Fruit fly (Drosophila melanogaster) whole organism, embryonic: ENCODE data around the gene usp.

Experiments used
- Asciz ChIP-seq: fragments of 200-800 bp; sonication (Bioruptor generic); optimal IDR thresholded peaks from 2 replicates; lab custom pipeline; 2017; ENCODE audit warnings: missing biosample characterization, mild to moderate bottlenecking, missing genetic modification characterization, missing genetic modification reagents
- CG10274 ChIP-seq: fragments of 200-800 bp; sonication (Bioruptor generic); optimal IDR thresholded peaks from 3 replicates; lab custom pipeline; 2017; ENCODE audit warnings: missing biosample characterization, mild to moderate bottlenecking, missing genetic modification characterization
- CG10321 ChIP-seq: fragments of 200-800 bp; sonication (Bioruptor generic); IDR thresholded peaks from 2 replicates; pipeline ENCODE4 v1.3.6; 2022; ENCODE audit warnings: missing biosample characterization, missing genetic modification characterization
- CG11456 ChIP-seq: fragments of 200-800 bp; sonication (Bioruptor generic); IDR thresholded peaks from 3 replicates; pipeline ENCODE4 v1.3.6; 2022; ENCODE audit warnings: missing biosample characterization, missing genetic modification characterization
- CG14014 ChIP-seq: fragments of 200-800 bp; sonication (Bioruptor generic); IDR thresholded peaks from 2 replicates; pipeline ENCODE4 v1.3.6; 2022; ENCODE audit warnings: missing biosample characterization, missing genetic modification characterization
- CG14667 ChIP-seq: fragments of 200-800 bp; sonication (Bioruptor generic); IDR thresholded peaks from 2 replicates; pipeline ENCODE4 v1.3.6; 2022; ENCODE audit warnings: missing biosample characterization, missing genetic modification characterization
- CG15073 ChIP-seq: fragments of 200-800 bp; sonication (Bioruptor generic); optimal IDR thresholded peaks from 2 replicates; lab custom pipeline; 2016; ENCODE audit warnings: missing biosample characterization, missing genetic modification characterization
- CG15696 ChIP-seq: fragments of 200-800 bp; sonication (Bioruptor generic); optimal IDR thresholded peaks from 2 replicates; lab custom pipeline; 2019; ENCODE audit warnings: missing biosample characterization, mild to moderate bottlenecking, missing genetic modification characterization, moderate library complexity
- CG17328 ChIP-seq: fragments of 200-800 bp; sonication (Bioruptor generic); IDR thresholded peaks from 2 replicates; pipeline ENCODE4 v1.3.6; 2022; ENCODE audit warnings: missing biosample characterization, missing genetic modification characterization
- CG30020 ChIP-seq: fragments of 200-800 bp; optimal IDR thresholded peaks from 2 replicates; lab custom pipeline; 2019; ENCODE audit warnings: missing biosample characterization, mild to moderate bottlenecking, missing genetic modification characterization, moderate library complexity
- CG31224 ChIP-seq: fragments of 200-800 bp; sonication (Bioruptor generic); IDR thresholded peaks from 2 replicates; pipeline ENCODE4 v1.3.6; 2022; ENCODE audit warnings: missing biosample characterization, missing genetic modification characterization
- CG31388 ChIP-seq: fragments of 200-800 bp; sonication (Bioruptor generic); optimal IDR thresholded peaks from 2 replicates; lab custom pipeline; 2016; ENCODE audit warnings: missing biosample characterization, missing genetic modification characterization
- CG6689 ChIP-seq: fragments of 200-800 bp; sonication (Bioruptor generic); IDR thresholded peaks from 2 replicates; pipeline ENCODE4 v1.3.6; 2022; ENCODE audit warnings: missing biosample characterization, missing genetic modification characterization
- CG7357 ChIP-seq: fragments of 200-800 bp; sonication (Bioruptor generic); IDR thresholded peaks from 3 replicates; pipeline ENCODE4 v1.3.6; 2022; ENCODE audit warnings: missing biosample characterization, missing genetic modification characterization
- CG7786 ChIP-seq: fragments of 200-800 bp; sonication (Bioruptor generic); optimal IDR thresholded peaks from 2 replicates; lab custom pipeline; 2016; ENCODE audit warnings: missing biosample characterization, missing genetic modification characterization
- CG9797 ChIP-seq: fragments of 200-800 bp; sonication (Bioruptor generic); optimal IDR thresholded peaks from 3 replicates; lab custom pipeline; 2018; ENCODE audit warnings: missing biosample characterization, mild to moderate bottlenecking, missing genetic modification characterization
- D19A ChIP-seq: fragments of 200-800 bp; optimal IDR thresholded peaks from 3 replicates; lab custom pipeline; 2019; ENCODE audit warnings: missing biosample characterization, mild to moderate bottlenecking, missing genetic modification characterization, moderate library complexity
- D19B ChIP-seq: fragments of 200-800 bp; sonication (Bioruptor generic); optimal IDR thresholded peaks from 2 replicates; lab custom pipeline; 2017; ENCODE audit warnings: missing biosample characterization, mild to moderate bottlenecking, missing genetic modification characterization
- E2f1 ChIP-seq: fragments of 200-800 bp; sonication (Bioruptor generic); IDR thresholded peaks from 2 replicates; pipeline ENCODE4 v1.3.6; 2022; ENCODE audit warnings: missing biosample characterization, missing genetic modification characterization
- Elba2 ChIP-seq: fragments of 200-800 bp; sonication (Bioruptor generic); optimal IDR thresholded peaks from 3 replicates; lab custom pipeline; 2016; ENCODE audit warnings: missing biosample characterization, missing genetic modification characterization
- Fer1 ChIP-seq: fragments of 200-800 bp; sonication (Bioruptor generic); optimal IDR thresholded peaks from 2 replicates; lab custom pipeline; 2017; ENCODE audit warnings: missing biosample characterization, mild to moderate bottlenecking, missing genetic modification characterization
- Gsc ChIP-seq: fragments of 200-800 bp; sonication (Bioruptor generic); IDR thresholded peaks from 2 replicates; pipeline ENCODE4 v1.3.6; 2022; ENCODE audit warnings: missing biosample characterization, missing genetic modification characterization
- HLH3B ChIP-seq: fragments of 200-800 bp; sonication (Bioruptor generic); IDR thresholded peaks from 2 replicates; pipeline ENCODE4 v1.3.6; 2022; ENCODE audit warnings: missing biosample characterization, missing genetic modification characterization
- HLH4C ChIP-seq: fragments of 200-800 bp; sonication (Bioruptor generic); IDR thresholded peaks from 3 replicates; pipeline ENCODE4 v1.3.6; 2022; ENCODE audit warnings: missing biosample characterization, missing genetic modification characterization; ENCODE audit not compliant: partially characterized antibody
- HLHmδ ChIP-seq: fragments of 200-800 bp; sonication (Bioruptor generic); optimal IDR thresholded peaks from 2 replicates; lab custom pipeline; 2018; ENCODE audit warnings: missing biosample characterization, mild to moderate bottlenecking, missing genetic modification characterization, moderate library complexity
- Jarid2 ChIP-seq: fragments of 200-800 bp; sonication (Bioruptor generic); optimal IDR thresholded peaks from 3 replicates; lab custom pipeline; 2017; ENCODE audit warnings: mild to moderate bottlenecking, missing biosample characterization, missing genetic modification reagents, missing genetic modification characterization
- Lpt ChIP-seq: fragments of >200 bp; optimal IDR thresholded peaks from 2 replicates; lab custom pipeline; 2018; ENCODE audit warnings: missing biosample characterization, missing genetic modification characterization
- MESR4 ChIP-seq: fragments of 200-800 bp; sonication (Bioruptor generic); optimal IDR thresholded peaks from 2 replicates; lab custom pipeline; 2018; ENCODE audit warnings: missing biosample characterization, mild to moderate bottlenecking, missing genetic modification characterization, moderate library complexity
- Meics ChIP-seq: fragments of 200-800 bp; sonication (Bioruptor generic); optimal IDR thresholded peaks from 2 replicates; lab custom pipeline; 2017; ENCODE audit warnings: missing biosample characterization, mild to moderate bottlenecking, missing genetic modification characterization
- Xbp1 ChIP-seq: fragments of 200-800 bp; sonication (Bioruptor generic); optimal IDR thresholded peaks from 3 replicates; lab custom pipeline; 2016; ENCODE audit warnings: missing biosample characterization, mild to moderate bottlenecking, missing genetic modification characterization
- ara ChIP-seq: fragments of 200-800 bp; sonication (Bioruptor generic); IDR thresholded peaks from 2 replicates; pipeline ENCODE4 v1.3.6; 2022; ENCODE audit warnings: missing biosample characterization, missing genetic modification characterization
- cad ChIP-seq: fragments of >200 bp; optimal IDR thresholded peaks from 2 replicates; lab custom pipeline; 2017; ENCODE audit warnings: missing biosample characterization, missing genetic modification characterization
- crol ChIP-seq: fragments of 200-800 bp; sonication (Bioruptor generic); IDR thresholded peaks from 2 replicates; pipeline ENCODE4 v1.3.6; 2022; ENCODE audit warnings: missing biosample characterization, missing genetic modification characterization
- cwo ChIP-seq: fragments of 200-800 bp; sonication (Bioruptor generic); optimal IDR thresholded peaks from 3 replicates; lab custom pipeline; 2017; ENCODE audit warnings: missing biosample characterization, missing genetic modification characterization, mild to moderate bottlenecking, moderate library complexity, missing genetic modification reagents
- dmrt99B ChIP-seq: fragments of 200-800 bp; sonication (Bioruptor generic); optimal IDR thresholded peaks from 2 replicates; lab custom pipeline; 2018; ENCODE audit warnings: missing biosample characterization, mild to moderate bottlenecking, missing genetic modification characterization, moderate library complexity
- en ChIP-seq: fragments of 200-800 bp; sonication (Bioruptor generic); optimal IDR thresholded peaks from 2 replicates; lab custom pipeline; 2016; ENCODE audit warnings: missing biosample characterization, missing genetic modification characterization
- exex ChIP-seq: fragments of 200-800 bp; sonication (Bioruptor generic); optimal IDR thresholded peaks from 4 replicates; lab custom pipeline; 2018; ENCODE audit warnings: missing biosample characterization, mild to moderate bottlenecking, missing genetic modification characterization, moderate library complexity
- her ChIP-seq: fragments of 200-800 bp; sonication (Bioruptor generic); optimal IDR thresholded peaks from 2 replicates; lab custom pipeline; 2016; ENCODE audit warnings: missing biosample characterization, missing genetic modification characterization
- jigr1 ChIP-seq: fragments of 200-800 bp; sonication (Bioruptor generic); IDR thresholded peaks from 3 replicates; pipeline ENCODE4 v1.3.6; 2022; ENCODE audit warnings: missing biosample characterization, missing genetic modification characterization
- lbe ChIP-seq: fragments of 200-800 bp; sonication (Bioruptor generic); optimal IDR thresholded peaks from 2 replicates; lab custom pipeline; 2016; ENCODE audit warnings: missing biosample characterization, mild to moderate bottlenecking, missing genetic modification characterization
- mld ChIP-seq: fragments of 200-800 bp; sonication (Bioruptor generic); IDR thresholded peaks from 3 replicates; pipeline ENCODE4 v1.3.6; 2022; ENCODE audit warnings: missing biosample characterization, missing genetic modification characterization; ENCODE audit not compliant: partially characterized antibody
- odd ChIP-seq: fragments of 200-800 bp; sonication (Bioruptor generic); optimal IDR thresholded peaks from 2 replicates; lab custom pipeline; 2017; ENCODE audit warnings: missing biosample characterization, mild to moderate bottlenecking, missing genetic modification characterization
- otp ChIP-seq: fragments of 200-800 bp; sonication (Bioruptor generic); IDR thresholded peaks from 3 replicates; pipeline ENCODE4, ENCODE4 v1.3.6; 2022; ENCODE audit warnings: missing biosample characterization, missing genetic modification characterization
- pb ChIP-seq: fragments of 200-800 bp; sonication (Bioruptor generic); optimal IDR thresholded peaks from 3 replicates; lab custom pipeline; 2016; ENCODE audit warnings: missing biosample characterization, missing genetic modification characterization
- pros ChIP-seq: fragments of 200-800 bp; sonication (Bioruptor generic); optimal IDR thresholded peaks from 3 replicates; lab custom pipeline; 2019; ENCODE audit warnings: missing biosample characterization, mild to moderate bottlenecking, missing genetic modification characterization, moderate library complexity
- salm ChIP-seq: fragments of 200-800 bp; sonication (Bioruptor generic); optimal IDR thresholded peaks from 2 replicates; lab custom pipeline; 2018; ENCODE audit warnings: missing biosample characterization, mild to moderate bottlenecking, missing genetic modification characterization
- sob ChIP-seq: fragments of 200-800 bp; sonication (Bioruptor generic); IDR thresholded peaks from 2 replicates; pipeline ENCODE4 v1.3.6; 2022; ENCODE audit warnings: missing biosample characterization, missing genetic modification characterization
- tgo ChIP-seq: fragments of 200-800 bp; sonication (Bioruptor generic); IDR thresholded peaks from 3 replicates; pipeline ENCODE4 v1.3.6; 2022; ENCODE audit warnings: missing biosample characterization, missing genetic modification characterization
- tna ChIP-seq: fragments of 200-800 bp; sonication (Bioruptor generic); IDR thresholded peaks from 2 replicates; pipeline ENCODE4 v1.3.6; 2022; ENCODE audit warnings: missing biosample characterization, missing genetic modification characterization; ENCODE audit not compliant: partially characterized antibody
- vnd ChIP-seq: fragments of 200-800 bp; sonication (Bioruptor generic); IDR thresholded peaks from 3 replicates; pipeline ENCODE4 v1.3.6; 2022; ENCODE audit warnings: missing biosample characterization, missing genetic modification characterization; ENCODE audit not compliant: partially characterized antibody
- zfh2 ChIP-seq: fragments of 200-800 bp; sonication (Bioruptor generic); optimal IDR thresholded peaks from 2 replicates; lab custom pipeline; 2016; ENCODE audit warnings: missing biosample characterization, missing genetic modification characterization

usp gene

DNA sequence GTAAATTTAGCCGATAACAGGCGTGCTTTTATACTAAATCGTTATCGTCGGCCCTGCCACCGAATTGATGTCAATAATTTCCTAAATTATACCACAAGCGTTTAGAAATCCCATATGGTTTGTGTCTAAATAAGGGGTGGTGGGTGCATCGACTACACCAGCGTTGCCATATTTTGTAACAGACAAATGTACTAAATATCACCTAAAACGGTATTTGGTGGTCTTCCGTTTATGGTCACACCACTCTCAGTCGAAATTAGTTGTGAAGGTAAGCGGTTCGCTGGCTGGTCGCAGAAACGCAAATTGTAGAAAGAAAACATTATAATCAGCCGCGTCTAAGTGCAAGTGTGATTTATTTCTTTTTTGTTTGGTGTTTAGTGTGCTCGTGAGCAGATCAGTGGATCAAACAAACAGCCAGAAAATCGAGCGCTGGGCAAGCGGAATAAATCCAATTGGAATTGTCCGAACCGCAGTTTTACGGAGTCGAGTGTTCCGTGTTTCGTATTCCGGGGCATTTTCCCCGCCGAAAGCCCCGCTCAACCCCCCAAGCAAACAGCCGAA is 38.3 kb upstream of the usp start, which contains the start of the genes CG16903 and Unc-76 (continued):
- peak; percentile 100 for TF ChIP-seq CG9797 (GFP tag; lab: Kevin White, UChicago)
- TF ChIP-seq jigr1 (GFP tag; lab: Robert Waterston, UW): no peak
- TF ChIP-seq exex (tag; lab: Kevin White, UChicago): peak; percentile 21
- TF ChIP-seq CG15073: no peak
- peak; percentile 71 for TF ChIP-seq sob (GFP tag; lab: Robert Waterston, UW)
- TF ChIP-seq tna (GFP tag; lab: Robert Waterston, UW): no peak
- no peak for TF ChIP-seq zfh2
- TF ChIP-seq cwo (GFP tag; lab: Kevin White, UChicago): no peak
- TF ChIP-seq cad: no peak
- TF ChIP-seq CG14667 (GFP tag; lab: Robert Waterston, UW): no peak
- TF ChIP-seq Gsc (GFP tag; lab: Robert Waterston, UW): no peak
- no peak for TF ChIP-seq Lpt (GFP tag; lab: Kevin White, UChicago)
- no peak for TF ChIP-seq CG6689 (GFP tag; lab: Robert Waterston, UW)
- peak; percentile 34 for TF ChIP-seq Meics (GFP tag; lab: Kevin White, UChicago)
- no peak for TF ChIP-seq mld
- TF ChIP-seq CG11456: 0 out of 3 replicates have a peak, but pooled peaks have one; percentile 20
- peak; percentile 36 for TF ChIP-seq Elba2 (GFP tag; lab: Kevin White, UChicago)
- TF ChIP-seq MESR4: peak; percentile 91
- peak; percentile 58 for TF ChIP-seq her
- TF ChIP-seq pb (GFP tag; lab: Kevin White, UChicago): peak; percentile 63
- peak; percentile 49 for TF ChIP-seq HLH4C (GFP tag; lab: Robert Waterston, UW)
- no peak for TF ChIP-seq vnd (GFP tag; lab: Robert Waterston, UW)
- TF ChIP-seq D19A (tag; lab: Kevin White, UChicago): peak; percentile 37
- TF ChIP-seq odd (GFP tag; lab: Kevin White, UChicago): peak; percentile 56
- TF ChIP-seq CG30020 (tag; lab: Kevin White, UChicago): peak; percentile 15
- TF ChIP-seq otp: no peak
- TF ChIP-seq Jarid2 (GFP tag; lab: Kevin White, UChicago): peak; percentile 96
- peak; percentile 52 for TF ChIP-seq salm (tag; lab: Kevin White, UChicago)
- TF ChIP-seq CG17328: no peak
- TF ChIP-seq dmrt99B: peak; percentile 7
- TF ChIP-seq CG31224 (GFP tag; lab: Robert Waterston, UW): no peak
- no peak for TF ChIP-seq E2f1 (GFP tag; lab: Robert Waterston, UW)
- TF ChIP-seq en (GFP tag; lab: Kevin White, UChicago): no peak
- peak; percentile 5 for TF ChIP-seq Xbp1 (GFP tag; lab: Kevin White, UChicago)
- TF ChIP-seq CG7786 (GFP tag; lab: Kevin White, UChicago): peak; percentile 18
- TF ChIP-seq HLH3B: no peak
- no peak for TF ChIP-seq D19B (GFP tag; lab: Kevin White, UChicago)
- TF ChIP-seq CG10321 (GFP tag; lab: Robert Waterston, UW): 0 out of 2 replicates have a peak, but pooled peaks have one; percentile 23
- TF ChIP-seq HLHmδ: peak; percentile 77
- TF ChIP-seq CG14014 (GFP tag; lab: Robert Waterston, UW): peak; percentile 18; the same call in 1 of the 2 replicates
- peak; percentile 64 for TF ChIP-seq pros (GFP tag; lab: Kevin White, UChicago)
- TF ChIP-seq lbe: no peak
- peak; percentile 15 for TF ChIP-seq CG15696 (tag; lab: Kevin White, UChicago)
- TF ChIP-seq ara: no peak
- peak; percentile 4 for TF ChIP-seq Asciz (GFP tag; lab: Kevin White, UChicago)
- TF ChIP-seq tgo: no peak
- TF ChIP-seq Fer1 (GFP tag; lab: Kevin White, UChicago): peak; percentile 75
- no peak for TF ChIP-seq CG10274 (GFP tag; lab: Kevin White, UChicago)
- TF ChIP-seq CG31388 (GFP tag; lab: Kevin White, UChicago): no peak
- no peak for TF ChIP-seq CG7357
- peak; percentile 73 for TF ChIP-seq crol (GFP tag; lab: Robert Waterston, UW)
